Fruit fly (Drosophila melanogaster) S2 (cell line): Measurements from ENCODE around the gene Mvb12.

Experiments
- CG8478 ChIP-seq: fragments of >200 bp; optimal IDR thresholded peaks from 2 replicates; lab custom pipeline; 2018
- CTCF ChIP-seq, 2 experiments: fragments of >200 bp; optimal IDR thresholded peaks; 2 replicates each; lab custom pipeline; 2018

Mvb12 gene

dm6 chrX:18106686-18107085, 5.6 kb upstream of the Mvb12 start:
- TF ChIP-seq CTCF (optimal IDR thresholded peaks at IDR 0.05; lab: Kevin White, UChicago) (no peak), CG8478 (no peak)

dm6 chrX:18103353-18103752, 2.2 kb upstream of the Mvb12 start, which contains the start of gene CG7135:
TSS of gene CG7135 (plus strand) at chrX:18103653.
- TF ChIP-seq CG8478 (no peak), CTCF (optimal IDR thresholded peaks at IDR 0.05; lab: Kevin White, UChicago) (no peak)

- TF ChIP-seq CTCF (optimal IDR thresholded peaks at IDR 0.05; lab: Kevin White, UChicago) (no peak), CG8478 (no peak)
Measured at dm6 chrX:18101778-18102177, 664 bp upstream of the Mvb12 start, which contains the start of gene Taf8. TSS of gene Taf8 (plus strand) at chrX:18101970.

dm6 chrX:18100146-18100669, 906 bp downstream of the Mvb12 start:
- TF ChIP-seq CG8478: no peak
- no peak for TF ChIP-seq CTCF (optimal IDR thresholded peaks at IDR 0.05; lab: Kevin White, UChicago)

- no peak for TF ChIP-seq CG8478
- no peak for TF ChIP-seq CTCF (optimal IDR thresholded peaks at IDR 0.05; lab: Kevin White, UChicago)
Measured at dm6 chrX:18094747-18095352, 6.3 kb downstream of the Mvb12 start.

- TF ChIP-seq CG8478 (no peak), CTCF (optimal IDR thresholded peaks at IDR 0.05; lab: Kevin White, UChicago) (no peak)
Measured at dm6 chrX:18094130-18094529, 7.0 kb downstream of the Mvb12 start.

dm6 chrX:18092810-18093222, 8.3 kb downstream of the Mvb12 start, which contains the start of gene RhoGAP16F:
TSS of gene RhoGAP16F (plus strand) at chrX:18093145.
- no peak for TF ChIP-seq CTCF (optimal IDR thresholded peaks at IDR 0.05; lab: Kevin White, UChicago)
- no peak for TF ChIP-seq CG8478

- TF ChIP-seq CTCF (optimal IDR thresholded peaks at IDR 0.05; lab: Kevin White, UChicago) (no peak), CG8478 (no peak)
Measured at dm6 chrX:18092126-18092525, 9.0 kb downstream of the Mvb12 start.

dm6 chrX:18091159-18091676, 9.9 kb downstream of the Mvb12 start, which contains the start of gene scu:
TSS of gene scu (plus strand) at chrX:18091259.
- TF ChIP-seq CG8478: no peak
- TF ChIP-seq CTCF (optimal IDR thresholded peaks at IDR 0.05; lab: Kevin White, UChicago): no peak

- no peak for TF ChIP-seq CTCF (optimal IDR thresholded peaks at IDR 0.05; lab: Kevin White, UChicago)
- no peak for TF ChIP-seq CG8478
Measured at dm6 chrX:18090333-18090732, 10.8 kb downstream of the Mvb12 start, which contains the start of gene Swt1. TSS of gene Swt1 (minus strand) at chrX:18090509.

dm6 chrX:18088432-18088831, 12.7 kb downstream of the Mvb12 start, which contains the start of gene CG7536:
TSS of gene CG7536 (minus strand) at chrX:18088532.
- TF ChIP-seq CTCF (optimal IDR thresholded peaks at IDR 0.05; lab: Kevin White, UChicago) (no peak), CG8478 (no peak)

- TF ChIP-seq CTCF (optimal IDR thresholded peaks at IDR 0.05; lab: Kevin White, UChicago) (no peak), CG8478 (no peak)
Measured at dm6 chrX:18085470-18085797, 15.7 kb downstream of the Mvb12 start, which contains the start of gene Ada3. TSS of gene Ada3 (plus strand) at chrX:18085761.

- TF ChIP-seq CTCF (optimal IDR thresholded peaks at IDR 0.05; lab: Kevin White, UChicago): no peak
- no peak for TF ChIP-seq CG8478
Measured at dm6 chrX:18084614-18085469, 16.3 kb downstream of the Mvb12 start.

dm6 chrX:18083528-18084365, 17.4 kb downstream of the Mvb12 start:
- TF ChIP-seq CTCF (optimal IDR thresholded peaks at IDR 0.05; lab: Kevin White, UChicago) (no peak), CG8478 (no peak)

dm6 chrX:18082674-18083073, 18.4 kb downstream of the Mvb12 start:
- TF ChIP-seq CG8478 (no peak), CTCF (optimal IDR thresholded peaks at IDR 0.05; lab: Kevin White, UChicago) (no peak)
